Fruit fly (Drosophila melanogaster): Measurements from ENCODE around the gene trh.
A peak's percentile ranks its signal among the peaks of the same experiment; 100 is the strongest.

The trh gene

DNA sequence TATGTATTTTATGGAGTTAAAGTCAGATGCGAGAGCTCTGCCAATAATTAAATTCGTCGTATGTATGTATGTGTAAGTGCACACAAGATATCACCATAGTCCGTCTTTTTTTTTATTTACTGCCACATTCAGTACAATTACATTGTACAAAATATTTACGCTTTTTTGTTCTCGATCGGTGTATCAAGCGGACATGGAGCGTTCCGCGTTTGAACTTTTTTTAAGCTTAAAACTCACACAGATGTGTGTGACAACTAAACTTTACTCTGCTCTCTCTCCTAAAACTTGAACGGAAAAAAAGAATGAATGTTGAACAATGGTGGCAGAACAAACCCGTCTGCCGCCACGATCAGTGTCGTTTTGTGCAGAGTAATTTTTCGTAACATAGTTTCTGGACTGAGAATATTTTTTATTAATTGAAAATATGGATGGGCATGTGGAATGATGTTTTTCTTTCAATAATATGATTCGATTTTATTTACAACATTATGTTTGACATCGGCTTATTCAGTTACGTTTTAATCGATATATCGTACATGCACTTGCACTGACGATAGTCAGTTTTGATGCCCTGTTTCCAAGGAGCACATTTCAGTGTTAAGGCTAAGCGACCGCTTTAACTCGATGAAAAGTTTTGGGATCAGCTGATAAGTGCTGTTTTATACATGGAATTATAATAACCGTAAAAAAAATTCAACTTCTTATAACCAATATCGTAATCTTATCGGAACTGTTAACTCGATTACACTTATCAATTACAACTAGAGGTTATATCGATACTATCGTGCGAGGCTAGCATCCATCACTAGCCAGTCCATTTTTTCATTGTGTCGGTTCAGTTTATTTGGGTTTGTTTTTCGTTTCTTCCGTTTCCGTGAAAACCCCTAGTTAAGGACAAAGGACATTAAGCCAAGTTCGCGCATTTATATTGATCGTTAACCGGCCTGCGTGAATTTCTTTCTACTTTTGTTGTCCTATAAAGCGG lies 45.5 kb downstream of the trh start, which contains the start of gene mth (continued):
- TF ChIP-seq Fer2 (tag; optimal IDR thresholded peaks at IDR 0.05): no peak
- peak; percentile 57 for TF ChIP-seq Dip3 (GFP tag; optimal IDR thresholded peaks at IDR 0.05)
- TF ChIP-seq Mrtf (GFP tag; IDR thresholded peaks at IDR 0.05): no peak
- TF ChIP-seq Ptx1 (GFP tag; IDR thresholded peaks at IDR 0.05): peak; percentile 49
- TF ChIP-seq bab2 (GFP tag; optimal IDR thresholded peaks at IDR 0.05): peak; percentile 5
- no peak for TF ChIP-seq fd64A (GFP tag; optimal IDR thresholded peaks at IDR 0.05)
- TF ChIP-seq fd3F (GFP tag; optimal IDR thresholded peaks at IDR 0.05): no peak
- no peak for TF ChIP-seq CG14050 (GFP tag; IDR thresholded peaks at IDR 0.05)
- no peak for TF ChIP-seq Side (GFP tag; optimal IDR thresholded peaks at IDR 0.05)
- no peak for TF ChIP-seq gsb-n (tag; optimal IDR thresholded peaks at IDR 0.05)
- TF ChIP-seq Deaf1 (tag; optimal IDR thresholded peaks at IDR 0.05): peak; percentile 25
- TF ChIP-seq bigmax (GFP tag; optimal IDR thresholded peaks at IDR 0.05): no peak
- TF ChIP-seq CG18599 (GFP tag; optimal IDR thresholded peaks at IDR 0.05): peak; percentile 4
- no peak for TF ChIP-seq CG11085 (GFP tag; IDR thresholded peaks at IDR 0.05)
- TF ChIP-seq Six4 (GFP tag; optimal IDR thresholded peaks at IDR 0.05): no peak
- TF ChIP-seq HHEX (GFP tag; optimal IDR thresholded peaks at IDR 0.05): no peak
- TF ChIP-seq cwo (GFP tag; optimal IDR thresholded peaks at IDR 0.05): no peak
- TF ChIP-seq zfh1 (GFP tag; IDR thresholded peaks at IDR 0.05): 0 out of 3 replicates have a peak, but pooled peaks have one; percentile 34
- peak; percentile 39 for TF ChIP-seq Mes4 (GFP tag; optimal IDR thresholded peaks at IDR 0.05)
- TF ChIP-seq nom (GFP tag; optimal IDR thresholded peaks at IDR 0.05): peak; percentile 15
- no peak for TF ChIP-seq oc (tag; optimal IDR thresholded peaks at IDR 0.05)
- TF ChIP-seq CG12659 (GFP tag; optimal IDR thresholded peaks at IDR 0.05): peak; percentile 87
- TF ChIP-seq sens (GFP tag): peak; percentile 74
- TF ChIP-seq D19A (tag; optimal IDR thresholded peaks at IDR 0.05): peak; percentile 1
- no peak for TF ChIP-seq CG3838 (GFP tag; optimal IDR thresholded peaks at IDR 0.05)
- no peak for TF ChIP-seq lov (optimal IDR thresholded peaks at IDR 0.05)
- no peak for TF ChIP-seq lov (GFP tag; IDR thresholded peaks at IDR 0.05)
- TF ChIP-seq CG5180 (GFP tag; optimal IDR thresholded peaks at IDR 0.05): no peak
- TF ChIP-seq Optix (GFP tag; IDR thresholded peaks at IDR 0.05): peak; percentile 56; the same call in 1 of the 3 replicates
- TF ChIP-seq tna (GFP tag; IDR thresholded peaks at IDR 0.05; ENCODE audit: partially characterized antibody): peak; percentile 95
- no peak for TF ChIP-seq CG6654 (GFP tag; optimal IDR thresholded peaks at IDR 0.05)
- no peak for TF ChIP-seq wdn (GFP tag; IDR thresholded peaks at IDR 0.05)

dm6 chr3L:343316-343715 lies 49.1 kb downstream of the trh start:
- TF ChIP-seq Ada2b (GFP tag; IDR thresholded peaks at IDR 0.05) (no peak), Hand (GFP tag; optimal IDR thresholded peaks at IDR 0.05) (no peak), CG6854 (GFP tag; optimal IDR thresholded peaks at IDR 0.05) (no peak), cwo (GFP tag; optimal IDR thresholded peaks at IDR 0.05) (no peak), gsb (GFP tag; IDR thresholded peaks at IDR 0.05) (no peak), dpn (GFP tag; optimal IDR thresholded peaks at IDR 0.05) (no peak), ERR (GFP tag; optimal IDR thresholded peaks at IDR 0.05) (no peak)
